Worm (Caenorhabditis elegans): ENCODE measurements around the gene R08A2.9.
A peak's percentile ranks its signal among the peaks of the same experiment; 100 is the strongest.

Gene R08A2.9

ce11 chrV:14726596-14726995 lies 18.5 kb downstream of the R08A2.9 start, which contains the start of gene Y50E8A.1:
Gene Y50E8A.1, plus strand, starts transcription at chrV:14726896.
- TF ChIP-seq pqm-1 (tag; optimal IDR thresholded peaks at IDR 0.05) (no peak), fos-1 (tag; optimal IDR thresholded peaks at IDR 0.05) (no peak), ceh-63 (GFP tag; optimal IDR thresholded peaks at IDR 0.05) (no peak), fkh-8 (tag; optimal IDR thresholded peaks at IDR 0.05) (no peak), sox-4 (tag; optimal IDR thresholded peaks at IDR 0.05) (no peak), sup-37 (GFP tag; optimal IDR thresholded peaks at IDR 0.05) (no peak), F16B12.6 (tag; optimal IDR thresholded peaks at IDR 0.05) (no peak), unc-62 (GFP tag; optimal IDR thresholded peaks at IDR 0.05) (no peak), hlh-4 (tag; optimal IDR thresholded peaks at IDR 0.05) (no peak), hpl-2 (GFP tag; optimal IDR thresholded peaks at IDR 0.05) (no peak), dpl-1 (GFP tag; optimal IDR thresholded peaks at IDR 0.05) (no peak), lin-13 (GFP tag; optimal IDR thresholded peaks at IDR 0.05) (no peak), ama-1 (optimal IDR thresholded peaks at IDR 0.05) (no peak), ceh-88 (GFP tag; IDR thresholded peaks at IDR 0.05) (no peak), lir-3 (tag; optimal IDR thresholded peaks at IDR 0.05; ENCODE audit: poor library complexity) (no peak), nhr-28 (tag; optimal IDR thresholded peaks at IDR 0.05) (no peak)

- no peak for TF ChIP-seq mef-2 (tag; optimal IDR thresholded peaks at IDR 0.05)
- TF ChIP-seq efl-1 (optimal IDR thresholded peaks at IDR 0.05), result no peak
- peak in 1 of 2 experiments; percentile 35 for TF ChIP-seq efl-1 (GFP tag; optimal IDR thresholded peaks at IDR 0.05 in 1 of 2)
- no peak for TF ChIP-seq aly-2 (tag; optimal IDR thresholded peaks at IDR 0.05)
Observed at ce11 chrV:14728754-14729153, 20.7 kb downstream of the R08A2.9 start, which contains the start of gene Y50E8A.2. Gene Y50E8A.2, minus strand, starts transcription at chrV:14728854.

ce11 chrV:14729343-14729742 lies 21.3 kb downstream of the R08A2.9 start, which contains the start of gene oig-3:
Gene oig-3, plus strand, starts transcription at chrV:14729643.
- TF ChIP-seq lin-39 (tag; optimal IDR thresholded peaks at IDR 0.05) (no peak), nhr-85 (tag) (no peak), dpl-1 (GFP tag; optimal IDR thresholded peaks at IDR 0.05) (no peak), jun-1 (tag; optimal IDR thresholded peaks at IDR 0.05) (no peak), aha-1 (tag; optimal IDR thresholded peaks at IDR 0.05) (no peak), sox-4 (tag; optimal IDR thresholded peaks at IDR 0.05) (no peak), fos-1 (tag; optimal IDR thresholded peaks at IDR 0.05) (no peak), unc-62 (GFP tag; optimal IDR thresholded peaks at IDR 0.05) (no peak), nhr-84 (tag; optimal IDR thresholded peaks at IDR 0.05) (no peak), efl-3 (GFP tag; optimal IDR thresholded peaks at IDR 0.05) (no peak), lin-14 (GFP tag; optimal IDR thresholded peaks at IDR 0.05) (no peak), ceh-88 (GFP tag; IDR thresholded peaks at IDR 0.05) (no peak)

ce11 chrV:14734187-14734765 lies 26.2 kb downstream of the R08A2.9 start, which contains the start of gene unc-61:
Gene unc-61, minus strand, starts transcription at chrV:14734237.
- no peak for TF ChIP-seq nhr-11 (tag; optimal IDR thresholded peaks at IDR 0.05)
- no peak for TF ChIP-seq alr-1 (tag; optimal IDR thresholded peaks at IDR 0.05; ENCODE audit: borderline replicate concordance)
- TF ChIP-seq sptf-1 (tag; optimal IDR thresholded peaks at IDR 0.05), result no peak
- no peak for TF ChIP-seq aly-2 (tag; optimal IDR thresholded peaks at IDR 0.05)
- peak; percentile 21 for TF ChIP-seq nhr-20 (tag; optimal IDR thresholded peaks at IDR 0.05)
- peak; percentile 35 for TF ChIP-seq F16B12.6 (tag; optimal IDR thresholded peaks at IDR 0.05)
- TF ChIP-seq fos-1 (tag; optimal IDR thresholded peaks at IDR 0.05), result no peak
- TF ChIP-seq efl-3 (GFP tag; optimal IDR thresholded peaks at IDR 0.05), result no peak
- TF ChIP-seq C16A3.4 (tag; optimal IDR thresholded peaks at IDR 0.05), result peak; percentile 26
- peak; percentile 15 for TF ChIP-seq mep-1 (tag; optimal IDR thresholded peaks at IDR 0.05)
- TF ChIP-seq unc-30 (tag; optimal IDR thresholded peaks at IDR 0.05), result no peak
- no peak for TF ChIP-seq C34B4.2 (tag; optimal IDR thresholded peaks at IDR 0.05)
- TF ChIP-seq mab-9 (GFP tag; IDR thresholded peaks at IDR 0.05), result no peak
- no peak for TF ChIP-seq nhr-28 (tag; optimal IDR thresholded peaks at IDR 0.05)
- TF ChIP-seq ztf-11 (tag; optimal IDR thresholded peaks at IDR 0.05), result no peak
- peak; percentile 24; the same call in 1 of the 2 replicates for TF ChIP-seq nhr-19 (GFP tag; conservative IDR thresholded peaks at IDR 0.05)
- TF ChIP-seq unc-62 (GFP tag; optimal IDR thresholded peaks at IDR 0.05), result no peak
- no peak for TF ChIP-seq hlh-17 (GFP tag; optimal IDR thresholded peaks at IDR 0.05; ENCODE audit: borderline replicate concordance)
- no peak for TF ChIP-seq ztf-4 (tag; optimal IDR thresholded peaks at IDR 0.05)
- TF ChIP-seq ceh-90 (tag; optimal IDR thresholded peaks at IDR 0.05), result no peak
- TF ChIP-seq sup-37 (GFP tag; optimal IDR thresholded peaks at IDR 0.05), result no peak
- no peak for TF ChIP-seq lin-39 (tag; optimal IDR thresholded peaks at IDR 0.05)
- no peak for TF ChIP-seq fkh-4 (tag; optimal IDR thresholded peaks at IDR 0.05; ENCODE audit: borderline replicate concordance)
- TF ChIP-seq pax-3 (tag; optimal IDR thresholded peaks at IDR 0.05), result no peak
- peak; percentile 84 to 93 for TF ChIP-seq lin-35 (GFP tag; optimal IDR thresholded peaks at IDR 0.05)
- TF ChIP-seq nhr-237 (tag; optimal IDR thresholded peaks at IDR 0.05), result no peak
- TF ChIP-seq dsc-1 (tag; optimal IDR thresholded peaks at IDR 0.05), result no peak
- TF ChIP-seq efl-1 (optimal IDR thresholded peaks at IDR 0.05), result peak; percentile 91 to 96
- peak; percentile 89 to 99 for TF ChIP-seq efl-1 (GFP tag; optimal IDR thresholded peaks at IDR 0.05 in 1 of 2)

Measured in whole organism, L1 larva.